Fruit fly (Drosophila melanogaster) whole organism, pupa: ENCODE data around the gene slmo.

ENCODE experiments used
- CG10348 ChIP-seq: fragments of 200-800 bp; sonication (Bioruptor generic); IDR thresholded peaks from 2 replicates; pipeline ENCODE4 v1.3.6; 2022; ENCODE audit warnings: missing biosample characterization, missing genetic modification characterization
- CG14655 ChIP-seq: fragments of 200-800 bp; sonication (Bioruptor generic); optimal IDR thresholded peaks from 3 replicates; lab custom pipeline; 2017; ENCODE audit warnings: mild to moderate bottlenecking, missing biosample characterization, missing genetic modification reagents, missing genetic modification characterization
- CG32121 ChIP-seq: fragments of 200-800 bp; sonication (Bioruptor generic); IDR thresholded peaks from 2 replicates; pipeline ENCODE4 v1.3.6; 2022; ENCODE audit warnings: missing biosample characterization, missing genetic modification characterization
- CG34367 ChIP-seq: fragments of 200-800 bp; sonication (Bioruptor generic); optimal IDR thresholded peaks from 2 replicates; lab custom pipeline; 2018; ENCODE audit warnings: missing biosample characterization, mild to moderate bottlenecking, missing genetic modification characterization
- CG4496 ChIP-seq: fragments of 200-800 bp; sonication (Bioruptor generic); IDR thresholded peaks from 3 replicates; pipeline ENCODE4 v1.3.6; 2022; ENCODE audit warnings: missing biosample characterization, missing genetic modification characterization
- CG9948 ChIP-seq: fragments of 200-800 bp; sonication (Bioruptor generic); optimal IDR thresholded peaks from 2 replicates; lab custom pipeline; 2018; ENCODE audit warnings: missing biosample characterization, mild to moderate bottlenecking, missing genetic modification characterization, moderate library complexity
- D1 ChIP-seq: fragments of 200-800 bp; sonication (Bioruptor generic); optimal IDR thresholded peaks from 2 replicates; lab custom pipeline; 2018; ENCODE audit warnings: missing biosample characterization, mild to moderate bottlenecking, missing genetic modification characterization, moderate library complexity
- EcR ChIP-seq: fragments of 200-800 bp; sonication (Bioruptor generic); optimal IDR thresholded peaks from 3 replicates; lab custom pipeline; 2019; ENCODE audit warnings: missing biosample characterization, missing genetic modification characterization, mild to moderate bottlenecking, moderate library complexity, missing genetic modification reagents
- Ets98B ChIP-seq: fragments of 200-800 bp; sonication (Bioruptor generic); IDR thresholded peaks from 2 replicates; pipeline ENCODE4 v1.3.6; 2022; ENCODE audit warnings: missing biosample characterization, missing genetic modification characterization
- Pif1A ChIP-seq: fragments of 200-800 bp; sonication (Bioruptor generic); optimal IDR thresholded peaks from 3 replicates; lab custom pipeline; 2016; ENCODE audit warnings: missing biosample characterization, missing genetic modification characterization
- Pif1B ChIP-seq: fragments of 200-800 bp; sonication (Bioruptor generic); optimal IDR thresholded peaks from 3 replicates; lab custom pipeline; 2016; ENCODE audit warnings: missing biosample characterization, missing genetic modification characterization
- Snoo ChIP-seq: fragments of 200-800 bp; sonication (Bioruptor generic); optimal IDR thresholded peaks from 3 replicates; lab custom pipeline; 2017; ENCODE audit warnings: missing biosample characterization, mild to moderate bottlenecking, missing genetic modification characterization, inconsistent platforms
- fd96Ca ChIP-seq: fragments of 200-800 bp; sonication (Bioruptor generic); IDR thresholded peaks from 3 replicates; pipeline ENCODE4 v1.3.6; 2022; ENCODE audit warnings: missing biosample characterization, missing genetic modification characterization

DNA sequence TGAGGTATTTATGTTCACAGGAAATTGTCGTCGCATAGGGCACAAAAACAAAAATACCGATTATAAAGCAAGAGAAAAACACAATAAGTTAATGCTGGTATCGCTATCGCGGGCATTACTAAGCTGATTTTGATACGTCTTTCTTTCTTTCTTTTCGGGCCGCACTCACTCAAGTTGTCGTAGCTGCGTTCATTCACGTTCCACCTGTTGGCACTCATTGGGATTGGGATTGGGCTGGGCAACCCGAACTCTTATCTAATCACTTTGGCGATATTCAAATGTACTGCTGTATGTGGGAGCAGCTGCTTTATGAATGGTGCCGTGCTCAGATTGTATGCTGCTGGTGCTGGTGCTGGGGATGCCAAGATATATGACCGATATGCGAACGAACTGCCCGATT lies 36.2 kb upstream of the slmo start:
- TF ChIP-seq Pif1A (GFP tag; lab: Kevin White, UChicago) (no peak), Snoo (tag; lab: Kevin White, UChicago) (no peak), CG9948 (tag; lab: Kevin White, UChicago) (no peak), CG14655 (GFP tag; lab: Kevin White, UChicago) (no peak), CG34367 (tag; lab: Kevin White, UChicago) (no peak), D1 (tag; lab: Kevin White, UChicago) (no peak), CG32121 (no peak), CG10348 (GFP tag; lab: Robert Waterston, UW) (no peak), Ets98B (GFP tag; lab: Robert Waterston, UW) (no peak), EcR (GFP tag; lab: Kevin White, UChicago) (no peak), CG4496 (GFP tag; lab: Robert Waterston, UW) (no peak), fd96Ca (GFP tag; lab: Robert Waterston, UW) (no peak), Pif1B (no peak)
